Worm (Caenorhabditis elegans) whole organism, dauer: ENCODE results near the gene sri-71.
"Not testable (repeated sequence)": the region's sequence is repeated elsewhere in the genome, so short reads cannot be mapped to it uniquely, and the experiment has no call there.

Experiments used
- unc-62 ChIP-seq: sonication (generic microtip); optimal IDR thresholded peaks from 2 replicates; lab custom pipeline; 2017; ENCODE audit warnings: missing biosample characterization, missing genetic modification reagents, missing genetic modification characterization

sri-71 gene

ce11 chrII:2672320-2672719, 44.8 kb downstream of the sri-71 start, which contains the start of gene sri-57:
sri-57 (minus strand) TSS chrII:2672420.
- not testable (repeated sequence) for TF ChIP-seq unc-62 (GFP tag; lab: Kevin White, UChicago)

- not testable (repeated sequence) for TF ChIP-seq unc-62 (GFP tag; lab: Kevin White, UChicago)
These were observed 46.0 kb downstream of the sri-71 start, which contains the start of the genes F22E5.20 and F22E5.1 for ce11 chrII:2673534-2673933. F22E5.20 (minus strand) TSS chrII:2673634. F22E5.1 (plus strand) TSS chrII:2673775.

ce11 chrII:2677534-2678168, 50.1 kb downstream of the sri-71 start, which contains the start of gene F22E5.17:
F22E5.17 (plus strand) TSS chrII:2678041.
- no peak for TF ChIP-seq unc-62 (GFP tag; lab: Kevin White, UChicago)
